Worm (Caenorhabditis elegans) whole organism, L3 larva: ENCODE results near the gene F40F8.3.

Experiments used
- ama-1 ChIP-seq: fragments of 150-350 bp; optimal IDR thresholded peaks from 2 replicates; lab custom pipeline; 2018
- fkh-2 ChIP-seq: fragments of 150-350 bp; optimal IDR thresholded peaks from 2 replicates; lab custom pipeline; 2014; ENCODE audit warnings: missing biosample characterization, missing genetic modification reagents, missing genetic modification characterization
- nfya-1 ChIP-seq: sonication (generic microtip); optimal IDR thresholded peaks from 2 replicates; lab custom pipeline; 2017; ENCODE audit warnings: missing genetic modification characterization, mild to moderate bottlenecking, missing compliant biosample characterization, antibody characterized with exemption, moderate library complexity; ENCODE audit not compliant: insufficient read depth
- nhr-11 ChIP-seq: fragments of 150-350 bp; optimal IDR thresholded peaks from 2 replicates; lab custom pipeline; 2014; ENCODE audit warnings: missing biosample characterization, missing genetic modification characterization
- nhr-25 ChIP-seq: sonication (generic microtip); optimal IDR thresholded peaks from 2 replicates; lab custom pipeline; 2017; ENCODE audit warnings: missing biosample characterization, missing genetic modification characterization
- nhr-67 ChIP-seq: fragments of 150-350 bp; optimal IDR thresholded peaks from 2 replicates; lab custom pipeline; 2014; ENCODE audit warnings: missing biosample characterization, missing genetic modification characterization
- pqm-1 ChIP-seq: fragments of 150-350 bp; optimal IDR thresholded peaks from 2 replicates; lab custom pipeline; 2017; ENCODE audit warnings: missing biosample characterization, missing genetic modification characterization, inconsistent platforms
- skn-1 ChIP-seq: fragments of 150-350 bp; optimal IDR thresholded peaks from 2 replicates; lab custom pipeline; 2014; ENCODE audit warnings: missing biosample characterization, missing genetic modification characterization
- snpc-4 ChIP-seq: fragments of 150-350 bp; optimal IDR thresholded peaks from 2 replicates; lab custom pipeline; 2014; ENCODE audit warnings: missing biosample characterization, missing genetic modification characterization
- unc-62 ChIP-seq: fragments of 150-350 bp; sonication (generic microtip); optimal IDR thresholded peaks from 4 replicates; lab custom pipeline; 2014; ENCODE audit warnings: missing biosample characterization, missing genetic modification reagents, missing genetic modification characterization
- ztf-11 ChIP-seq: fragments of 150-350 bp; optimal IDR thresholded peaks from 2 replicates; lab custom pipeline; 2014; ENCODE audit warnings: missing biosample characterization, missing genetic modification characterization

ce11 chrII:11107828-11108227 is 21.3 kb upstream of the F40F8.3 start, which contains the start of gene apc-17:
- no peak for TF ChIP-seq nhr-25 (tag; lab: Kevin White, UChicago)
- TF ChIP-seq ztf-11 (tag; lab: Kevin White, UChicago), result no peak
- no peak for TF ChIP-seq unc-62 (GFP tag; lab: Kevin White, UChicago)
- no peak for TF ChIP-seq nfya-1
- no peak for TF ChIP-seq nhr-67
- no peak for TF ChIP-seq skn-1 (tag; lab: Kevin White, UChicago)
- no peak for TF ChIP-seq pqm-1 (tag; lab: Kevin White, UChicago)
- TF ChIP-seq snpc-4 (tag; lab: Kevin White, UChicago), result no peak
- no peak for TF ChIP-seq nhr-11 (tag; lab: Kevin White, UChicago)
- no peak for TF ChIP-seq fkh-2
- no peak for TF ChIP-seq ama-1 (lab: Kevin White, UChicago)
